Fruit fly (Drosophila melanogaster) whole organism, wandering third instar larva: Measurements from ENCODE around the gene Evi5.

Source experiments
- CG32264 ChIP-seq: fragments of 200-800 bp; sonication (Bioruptor generic); optimal IDR thresholded peaks from 2 replicates; lab custom pipeline; 2016; ENCODE audit warnings: missing biosample characterization, missing genetic modification characterization
- CG9705 ChIP-seq: fragments of 200-800 bp; sonication (Bioruptor generic); optimal IDR thresholded peaks from 2 replicates; lab custom pipeline; 2018; ENCODE audit warnings: missing biosample characterization, mild to moderate bottlenecking, missing genetic modification characterization
- Dfd ChIP-seq: fragments of >200 bp; optimal IDR thresholded peaks from 2 replicates; lab custom pipeline; 2017; ENCODE audit warnings: missing biosample characterization, missing genetic modification characterization
- Dif ChIP-seq: fragments of 200-275, 200-300 bp; sonication (Bioruptor generic); optimal IDR thresholded peaks from 2 replicates; lab custom pipeline; 2018; ENCODE audit warnings: missing biosample characterization, missing genetic modification characterization; ENCODE audit not compliant: partially characterized antibody
- GATAd ChIP-seq: sonication (Bioruptor generic); optimal IDR thresholded peaks from 2 replicates; lab custom pipeline; 2016; ENCODE audit warnings: missing biosample characterization, missing genetic modification characterization
- HLH106 ChIP-seq: fragments of 200-800 bp; optimal IDR thresholded peaks from 3 replicates; lab custom pipeline; 2019; ENCODE audit warnings: missing biosample characterization, mild to moderate bottlenecking, missing genetic modification characterization, moderate library complexity
- Hnf4 ChIP-seq: fragments of 200-800 bp; sonication (Bioruptor generic); optimal IDR thresholded peaks from 2 replicates; lab custom pipeline; 2016; ENCODE audit warnings: missing biosample characterization, mild to moderate bottlenecking, missing genetic modification characterization
- Hr78 ChIP-seq: fragments of >200 bp; optimal IDR thresholded peaks from 2 replicates; lab custom pipeline; 2017; ENCODE audit warnings: missing biosample characterization, missing genetic modification characterization
- Hr83 ChIP-seq: fragments of 200-300 bp; sonication (Bioruptor generic); optimal IDR thresholded peaks from 2 replicates; lab custom pipeline; 2016; ENCODE audit warnings: missing biosample characterization, mild to moderate bottlenecking, missing genetic modification characterization, moderate library complexity; ENCODE audit not compliant: poor library complexity, severe bottlenecking
- Mio ChIP-seq: sonication (Bioruptor generic); optimal IDR thresholded peaks from 2 replicates; lab custom pipeline; 2016; ENCODE audit warnings: missing biosample characterization, missing genetic modification characterization
- Myc ChIP-seq: fragments of >200 bp; optimal IDR thresholded peaks from 2 replicates; lab custom pipeline; 2017
- N ChIP-seq: fragments of >200 bp; optimal IDR thresholded peaks from 2 replicates; lab custom pipeline; 2018; ENCODE audit warnings: missing biosample characterization, missing external identifiers, missing genetic modification characterization
- OdsH ChIP-seq: fragments of 200-800 bp; sonication (Bioruptor generic); optimal IDR thresholded peaks from 2 replicates; lab custom pipeline; 2016; ENCODE audit warnings: missing biosample characterization, mild to moderate bottlenecking, missing genetic modification characterization
- Rel ChIP-seq, 2 experiments: fragments of 200-800 bp; sonication (Bioruptor generic) in 1 of 2; optimal IDR thresholded peaks; 2 replicates in 1 of 2; 3 replicates in 1 of 2; lab custom pipeline; 2016 to 2019; ENCODE audit warnings: mild to moderate bottlenecking in 2 of 2, missing biosample characterization in 2 of 2, missing genetic modification characterization in 2 of 2, moderate library complexity in 1 of 2
- Sp1 ChIP-seq: fragments of 200-800 bp; sonication (Bioruptor generic); optimal IDR thresholded peaks from 3 replicates; lab custom pipeline; 2019; ENCODE audit warnings: missing biosample characterization, mild to moderate bottlenecking, missing genetic modification characterization, moderate library complexity
- Vsx2 ChIP-seq: fragments of 200-300, 225-300 bp; sonication (Bioruptor generic); optimal IDR thresholded peaks from 2 replicates; lab custom pipeline; 2018; ENCODE audit warnings: missing biosample characterization, missing genetic modification characterization; ENCODE audit not compliant: partially characterized antibody
- br ChIP-seq: fragments of 200-800 bp; sonication (Bioruptor generic); optimal IDR thresholded peaks from 2 replicates; lab custom pipeline; 2016; ENCODE audit warnings: missing biosample characterization, missing genetic modification characterization
- brk ChIP-seq: fragments of 200-800 bp; sonication (Bioruptor generic); optimal IDR thresholded peaks from 2 replicates; lab custom pipeline; 2016; ENCODE audit warnings: missing biosample characterization, mild to moderate bottlenecking, missing genetic modification characterization
- dl ChIP-seq, 2 experiments: fragments of 175-275, 200-275 bp in 1 of 2; fragments of 200-275 bp in 1 of 2; sonication (Bioruptor generic); optimal IDR thresholded peaks; lab custom pipeline; 2018; ENCODE audit warnings: mild to moderate bottlenecking in 2 of 2, missing biosample characterization in 2 of 2, missing genetic modification characterization in 2 of 2, moderate library complexity in 2 of 2; ENCODE audit not compliant: partially characterized antibody in 2 of 2, insufficient read depth in 1 of 2
- dsf ChIP-seq: sonication (Bioruptor generic); optimal IDR thresholded peaks from 2 replicates; lab custom pipeline; 2016; ENCODE audit warnings: missing biosample characterization, missing genetic modification characterization, borderline replicate concordance
- foxo ChIP-seq, 2 experiments: fragments of 200-800 bp; sonication (Bioruptor generic); optimal IDR thresholded peaks; 2 replicates in 1 of 2; 3 replicates in 1 of 2; lab custom pipeline; 2016 to 2017; ENCODE audit warnings: missing biosample characterization in 2 of 2, missing genetic modification characterization in 2 of 2
- fru ChIP-seq: fragments of 200-800 bp; sonication (Bioruptor generic); optimal IDR thresholded peaks from 3 replicates; lab custom pipeline; 2016; ENCODE audit warnings: missing biosample characterization, mild to moderate bottlenecking, missing genetic modification characterization
- h ChIP-seq: fragments of 200-800 bp; sonication (Bioruptor generic); optimal IDR thresholded peaks from 3 replicates; lab custom pipeline; 2016; ENCODE audit warnings: missing biosample characterization, mild to moderate bottlenecking, missing genetic modification characterization
- lola ChIP-seq: fragments of >200 bp; optimal IDR thresholded peaks from 2 replicates; lab custom pipeline; 2017; ENCODE audit warnings: missing biosample characterization, missing genetic modification characterization
- pan ChIP-seq: fragments of >200 bp; optimal IDR thresholded peaks from 2 replicates; lab custom pipeline; 2017
- psq ChIP-seq: fragments of 200-800 bp; sonication (Bioruptor generic); optimal IDR thresholded peaks from 3 replicates; lab custom pipeline; 2017; ENCODE audit warnings: missing biosample characterization, mild to moderate bottlenecking, missing genetic modification characterization, moderate library complexity
- rgr ChIP-seq: fragments of 200-800 bp; sonication (Bioruptor generic); optimal IDR thresholded peaks from 3 replicates; lab custom pipeline; 2016; ENCODE audit warnings: missing biosample characterization, mild to moderate bottlenecking, missing genetic modification characterization
- sage ChIP-seq: fragments of 200-800 bp; sonication (Bioruptor generic); optimal IDR thresholded peaks from 2 replicates; lab custom pipeline; 2016; ENCODE audit warnings: missing biosample characterization, mild to moderate bottlenecking, missing genetic modification characterization
- sv ChIP-seq: fragments of 200-800 bp; sonication (Bioruptor generic); optimal IDR thresholded peaks from 3 replicates; lab custom pipeline; 2016; ENCODE audit warnings: missing biosample characterization, missing genetic modification characterization
- tai ChIP-seq: sonication (Bioruptor generic); optimal IDR thresholded peaks from 2 replicates; lab custom pipeline; 2016; ENCODE audit warnings: missing biosample characterization, missing genetic modification characterization
- woc ChIP-seq: sonication (Bioruptor generic); optimal IDR thresholded peaks from 2 replicates; lab custom pipeline; 2016; ENCODE audit warnings: missing biosample characterization, mild to moderate bottlenecking, missing genetic modification characterization

Evi5 gene

dm6 chrX:11440944-11441343 is 13.2 kb downstream of the Evi5 start:
- peak; percentile 33 for TF ChIP-seq HLH106 (tag; lab: Kevin White, UChicago)
- no peak for TF ChIP-seq CG9705 (GFP tag; lab: Kevin White, UChicago)
- no peak for TF ChIP-seq Vsx2
- TF ChIP-seq Sp1 (GFP tag; lab: Kevin White, UChicago) = peak; percentile 17
- TF ChIP-seq fru (GFP tag; lab: Kevin White, UChicago) = peak; percentile 37
- no peak for TF ChIP-seq pan (lab: Kevin White, UChicago)
- TF ChIP-seq psq (GFP tag; lab: Kevin White, UChicago) = peak; percentile 24
- peak in 1 of 2 experiments; percentile 41 for TF ChIP-seq foxo (GFP tag; optimal IDR thresholded peaks at IDR 0.05; lab: Kevin White, UChicago)
- peak; percentile 37 for TF ChIP-seq OdsH

DNA sequence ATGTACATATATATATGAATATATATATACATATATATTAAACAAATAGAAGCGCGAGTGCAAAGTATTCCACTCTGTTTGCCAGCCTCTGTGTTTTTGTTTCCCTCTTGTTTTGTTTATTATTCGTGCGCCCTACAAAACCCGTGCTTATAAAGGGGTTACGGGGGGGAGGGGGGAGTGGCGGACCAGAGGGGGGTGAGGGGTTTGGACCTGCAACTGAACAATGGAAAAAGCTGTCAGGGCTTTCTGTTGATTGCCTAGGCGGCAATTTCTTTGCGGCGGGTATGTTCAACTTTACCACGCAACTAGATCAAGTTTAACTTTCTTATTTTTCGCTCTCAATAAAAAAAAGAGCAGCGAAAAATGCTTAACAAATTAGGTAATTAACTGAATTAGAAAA is 14.9 kb downstream of the Evi5 start:
- TF ChIP-seq psq (GFP tag; lab: Kevin White, UChicago) = peak; percentile 16
- TF ChIP-seq CG9705 (GFP tag; lab: Kevin White, UChicago) = no peak
- no peak for TF ChIP-seq dl (GFP tag; optimal IDR thresholded peaks at IDR 0.05; lab: Kevin White, UChicago; ENCODE audit: insufficient read depth in 1 of 2, partially characterized antibody in 2 of 2)
- TF ChIP-seq pan (lab: Kevin White, UChicago) = no peak
- TF ChIP-seq Hr78 = no peak
- TF ChIP-seq HLH106 (tag; lab: Kevin White, UChicago) = no peak
- TF ChIP-seq tai (GFP tag; lab: Kevin White, UChicago) = no peak

dm6 chrX:11433930-11434329 is 20.3 kb downstream of the Evi5 start:
- no peak for TF ChIP-seq psq (GFP tag; lab: Kevin White, UChicago)
- TF ChIP-seq CG32264 = no peak
- peak; percentile 17 for TF ChIP-seq Myc (lab: Kevin White, UChicago)
- no peak for TF ChIP-seq fru (GFP tag; lab: Kevin White, UChicago)
- no peak for TF ChIP-seq Hr83 (GFP tag; lab: Kevin White, UChicago)
- no peak for TF ChIP-seq Dfd (GFP tag; lab: Kevin White, UChicago)
- no peak for TF ChIP-seq lola (GFP tag; lab: Kevin White, UChicago)
- no peak for TF ChIP-seq Mio (GFP tag; lab: Kevin White, UChicago)
- TF ChIP-seq CG9705 (GFP tag; lab: Kevin White, UChicago) = no peak

dm6 chrX:11430940-11431339 is 23.2 kb downstream of the Evi5 start:
- no peak for TF ChIP-seq Dfd (GFP tag; lab: Kevin White, UChicago)
- TF ChIP-seq Hr78 = no peak
- peak; percentile 13 for TF ChIP-seq tai (GFP tag; lab: Kevin White, UChicago)
- TF ChIP-seq dsf (GFP tag; lab: Kevin White, UChicago) = no peak
- TF ChIP-seq OdsH = no peak
- no peak for TF ChIP-seq brk
- TF ChIP-seq sage (GFP tag; lab: Kevin White, UChicago) = no peak
- no peak for TF ChIP-seq sv (GFP tag; lab: Kevin White, UChicago)
- no peak for TF ChIP-seq Dif (GFP tag; lab: Kevin White, UChicago)
- TF ChIP-seq h (GFP tag; lab: Kevin White, UChicago) = peak; percentile 36
- no peak for TF ChIP-seq Myc (lab: Kevin White, UChicago)
- no peak for TF ChIP-seq woc (GFP tag; lab: Kevin White, UChicago)
- TF ChIP-seq rgr (GFP tag; lab: Kevin White, UChicago) = no peak

DNA sequence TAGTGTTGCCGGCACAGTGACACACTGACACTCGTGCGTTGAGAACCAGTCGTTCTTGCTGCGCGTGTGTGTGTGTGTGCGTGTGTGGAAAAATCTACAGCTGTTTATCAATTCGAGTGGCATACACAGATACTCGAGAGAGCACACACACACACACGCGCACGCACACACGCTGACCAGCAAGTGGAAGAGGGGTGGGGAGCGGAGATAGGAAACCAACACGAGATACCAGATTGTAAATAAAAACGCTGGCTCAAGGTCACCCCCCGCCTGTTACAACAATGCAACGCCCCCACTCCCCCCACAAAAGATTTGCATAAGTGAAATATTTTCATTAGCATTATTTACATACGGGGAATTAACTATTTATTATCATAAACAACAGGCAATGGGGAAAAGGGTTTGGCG is 26.9 kb downstream of the Evi5 start:
- TF ChIP-seq fru (GFP tag; lab: Kevin White, UChicago) (peak; percentile 58), OdsH (peak; percentile 22), GATAd (GFP tag; lab: Kevin White, UChicago) (no peak), Sp1 (GFP tag; lab: Kevin White, UChicago) (peak; percentile 42), Hnf4 (GFP tag; lab: Kevin White, UChicago) (no peak), Rel (GFP tag; optimal IDR thresholded peaks at IDR 0.05; lab: Kevin White, UChicago) (no peak), Rel (tag; optimal IDR thresholded peaks at IDR 0.05; lab: Kevin White, UChicago) (peak; percentile 56), Hr83 (GFP tag; lab: Kevin White, UChicago) (peak; percentile 19), Hr78 (no peak), woc (GFP tag; lab: Kevin White, UChicago) (no peak), br (GFP tag; lab: Kevin White, UChicago) (peak; percentile 25), h (GFP tag; lab: Kevin White, UChicago) (peak; percentile 59), rgr (GFP tag; lab: Kevin White, UChicago) (peak; percentile 28), N (no peak), foxo (GFP tag; optimal IDR thresholded peaks at IDR 0.05; lab: Kevin White, UChicago) (peak in 1 of 2 experiments; percentile 25), lola (GFP tag; lab: Kevin White, UChicago) (no peak)
